Fruit fly (Drosophila melanogaster) Kc167 (cell line): Measurements from ENCODE around the gene CG9098.

Experiments
- Myc ChIP-seq: fragments of >200 bp; optimal IDR thresholded peaks from 2 replicates; lab custom pipeline; 2017; ENCODE audit warnings: missing external identifiers
- Sin3A ChIP-seq: fragments of >200 bp; optimal IDR thresholded peaks from 2 replicates; lab custom pipeline; 2018; ENCODE audit warnings: missing external identifiers
- h ChIP-seq: fragments of >200 bp; optimal IDR thresholded peaks from 3 replicates; lab custom pipeline; 2018; ENCODE audit warnings: missing external identifiers
- insv ChIP-seq: fragments of >200 bp; optimal IDR thresholded peaks from 3 replicates; lab custom pipeline; 2018; ENCODE audit warnings: missing external identifiers
- psq ChIP-seq: fragments of >200 bp; optimal IDR thresholded peaks from 2 replicates; lab custom pipeline; 2017; ENCODE audit warnings: missing external identifiers
- ttk ChIP-seq: sonication (Bioruptor generic); optimal IDR thresholded peaks from 2 replicates; lab custom pipeline; 2017; ENCODE audit warnings: missing external identifiers

DNA sequence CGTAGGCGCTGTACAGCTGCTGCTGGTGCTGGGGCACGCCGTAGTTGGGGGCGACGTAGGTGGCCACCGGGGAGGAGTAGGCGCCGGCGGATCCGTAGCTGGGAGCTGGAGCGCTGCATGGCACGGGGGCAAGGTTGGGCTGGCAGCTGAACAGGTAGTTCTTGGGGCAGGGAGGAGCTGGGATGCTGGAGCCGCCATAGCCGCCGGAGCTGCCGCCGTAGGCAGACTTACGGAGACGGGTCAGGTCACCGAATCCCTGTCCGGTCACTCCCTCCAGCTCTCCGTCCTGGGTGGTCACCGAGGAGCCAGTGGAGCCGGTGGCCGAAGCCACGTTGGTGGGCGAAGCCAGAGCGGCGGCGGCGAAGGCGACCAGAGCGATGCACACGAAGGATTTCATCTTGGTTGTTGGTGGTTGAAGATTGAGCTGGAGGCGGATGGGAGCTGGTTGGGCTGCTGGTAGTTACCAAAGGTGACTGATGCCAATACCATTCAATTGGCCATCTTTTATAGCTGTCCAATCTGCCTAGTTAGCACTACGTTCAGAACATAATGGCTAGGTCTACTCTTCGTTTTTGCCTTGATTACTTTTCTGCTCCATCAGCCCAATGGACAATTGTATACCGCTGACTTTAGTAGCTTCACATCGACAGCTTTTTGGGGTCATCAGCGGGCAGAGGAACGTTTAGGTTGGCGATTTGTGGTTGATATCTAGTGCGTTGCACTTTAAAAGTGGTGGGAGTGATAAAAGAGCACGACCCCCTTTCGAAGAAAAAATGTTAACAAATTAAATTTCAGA lies 52.1 kb downstream of the CG9098 start, which contains the start of gene Vm26Aa:
- TF ChIP-seq insv (lab: Kevin White, UChicago) (no peak), psq (lab: Kevin White, UChicago) (no peak), h (lab: Kevin White, UChicago) (no peak), Myc (lab: Kevin White, UChicago) (no peak), Sin3A (lab: Kevin White, UChicago) (no peak), ttk (lab: Kevin White, UChicago) (no peak)
